Fruit fly (Drosophila melanogaster): ENCODE results near the gene CG42446.

DNA sequence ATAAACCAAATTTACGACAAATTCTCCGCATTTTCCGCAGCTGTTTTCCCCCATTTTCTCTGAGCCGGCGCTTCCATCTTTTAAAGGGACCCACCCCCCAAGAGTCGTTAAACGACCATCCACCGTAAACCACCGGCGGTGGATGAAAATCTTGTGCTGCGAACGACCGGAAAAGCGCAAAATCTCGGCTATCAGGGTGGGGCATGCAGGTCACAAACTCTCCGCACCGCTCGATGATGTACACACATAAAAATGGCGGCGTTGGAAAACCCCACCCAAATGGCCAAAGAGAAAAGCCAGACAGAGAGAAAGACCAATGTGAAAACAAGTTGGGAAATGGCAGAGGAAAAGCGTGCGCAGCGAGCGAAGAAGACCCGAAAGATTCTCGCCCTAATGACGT is 25.7 kb upstream of the CG42446 start:
- TF ChIP-seq rn (GFP tag; IDR thresholded peaks at IDR 0.05) (no peak), CG14655 (GFP tag; optimal IDR thresholded peaks at IDR 0.05) (no peak), Snoo (tag; optimal IDR thresholded peaks at IDR 0.05) (no peak), CG12605 (GFP tag; IDR thresholded peaks at IDR 0.05) (no peak), D1 (tag; optimal IDR thresholded peaks at IDR 0.05) (no peak), CG9948 (tag; optimal IDR thresholded peaks at IDR 0.05) (no peak), CG10348 (GFP tag; IDR thresholded peaks at IDR 0.05) (no peak), CG15710 (tag; optimal IDR thresholded peaks at IDR 0.05) (no peak), fd96Ca (GFP tag; IDR thresholded peaks at IDR 0.05) (no peak), gl (tag; optimal IDR thresholded peaks at IDR 0.05) (no peak), Ets98B (GFP tag; IDR thresholded peaks at IDR 0.05) (no peak), CG8301 (tag; optimal IDR thresholded peaks at IDR 0.05) (no peak)

Measured in whole organism, pupa.